Worm (Caenorhabditis elegans) whole organism, early embryonic: ENCODE results near the gene C05C10.2.

Experiments used
- ama-1 ChIP-seq: fragments of 150-350 bp; optimal IDR thresholded peaks from 2 replicates; lab custom pipeline; 2014
- ets-7 ChIP-seq: sonication (generic microtip); optimal IDR thresholded peaks from 2 replicates; lab custom pipeline; 2016; ENCODE audit warnings: missing genotype, missing genetic modification characterization, missing compliant biosample characterization
- flt-1 ChIP-seq: fragments of 200-800 bp; sonication (Bioruptor generic); IDR thresholded peaks from 2 replicates; pipeline ENCODE4 v1.3.6; 2022; ENCODE audit warnings: missing genetic modification characterization, missing compliant biosample characterization
- tra-4 ChIP-seq: sonication (generic microtip); optimal IDR thresholded peaks from 2 replicates; lab custom pipeline; 2017; ENCODE audit warnings: missing genetic modification characterization, missing compliant biosample characterization

ce11 chrII:9940430-9940829 lies 18.4 kb downstream of the C05C10.2 start, which contains the start of gene ufd-3:
- no peak for TF ChIP-seq ama-1 (lab: Kevin White, UChicago)
- TF ChIP-seq ets-7: no peak
- TF ChIP-seq flt-1 (GFP tag; lab: Robert Waterston, UW): peak; percentile 47; the same call in 1 of the 2 replicates
- TF ChIP-seq tra-4 (tag; lab: Kevin White, UChicago): no peak
